Worm (Caenorhabditis elegans) whole organism, L4 larva: ENCODE measurements around the gene atp-2.

Experiments
- D1046.2 ChIP-seq: fragments of 200-800 bp; sonication (Bioruptor generic); IDR thresholded peaks from 2 replicates; pipeline ENCODE4 v1.3.6; 2022; ENCODE audit warnings: missing genetic modification characterization, missing compliant biosample characterization
- F26F4.8 ChIP-seq: fragments of 200-800 bp; sonication (Bioruptor generic); conservative IDR thresholded peaks from 2 replicates; pipeline ENCODE4 v1.3.6; 2022; ENCODE audit warnings: missing genetic modification characterization, missing compliant biosample characterization
- F44E2.7 ChIP-seq: fragments of 200-800 bp; sonication (Bioruptor generic); IDR thresholded peaks from 2 replicates; pipeline ENCODE4 v2.1.2; 2022; ENCODE audit warnings: missing genetic modification characterization, missing compliant biosample characterization
- Y48G9A.11 ChIP-seq: fragments of 200-800 bp; sonication (Bioruptor generic); IDR thresholded peaks from 2 replicates; pipeline ENCODE4 v1.3.6; 2022; ENCODE audit warnings: missing genetic modification reagents, missing genetic modification characterization, missing compliant biosample characterization
- Y5F2A.4 ChIP-seq: fragments of 200-800 bp; sonication (Bioruptor generic); optimal IDR thresholded peaks from 2 replicates; lab custom pipeline; 2018; ENCODE audit warnings: mild to moderate bottlenecking, missing genetic modification characterization, missing compliant biosample characterization
- Y75B8A.6 ChIP-seq: fragments of 200-800 bp; sonication (Bioruptor generic); IDR thresholded peaks from 2 replicates; pipeline ENCODE4 v1.3.6; 2022; ENCODE audit warnings: missing genetic modification reagents, missing genetic modification characterization, missing compliant biosample characterization
- aha-1 ChIP-seq: fragments of 150-350 bp; peaks from one replicate; lab custom pipeline; 2014; ENCODE audit warnings: missing biosample characterization, missing genetic modification characterization
- aly-2 ChIP-seq: sonication (generic microtip); optimal IDR thresholded peaks from 2 replicates; lab custom pipeline; 2018; ENCODE audit warnings: missing biosample characterization, missing genetic modification characterization
- arid-1 ChIP-seq: fragments of 200-800 bp; sonication (Bioruptor generic); conservative IDR thresholded peaks from 2 replicates; pipeline ENCODE4 v1.3.6; 2022; ENCODE audit warnings: missing genetic modification reagents, missing genetic modification characterization, missing compliant biosample characterization
- ceh-28 ChIP-seq: fragments of 150-350 bp; optimal IDR thresholded peaks from 2 replicates; lab custom pipeline; 2014; ENCODE audit warnings: missing biosample characterization, missing genetic modification reagents, missing genetic modification characterization
- ceh-32 ChIP-seq: sonication (generic microtip); optimal IDR thresholded peaks from 2 replicates; lab custom pipeline; 2016; ENCODE audit warnings: mild to moderate bottlenecking, missing genetic modification characterization, missing compliant biosample characterization; ENCODE audit not compliant: poor library complexity
- ceh-82 ChIP-seq: sonication (generic microtip); optimal IDR thresholded peaks from 2 replicates; lab custom pipeline; 2017; ENCODE audit warnings: missing biosample characterization, missing genetic modification characterization
- cey-2 ChIP-seq: sonication (generic microtip); optimal IDR thresholded peaks from 3 replicates; lab custom pipeline; 2017; ENCODE audit warnings: missing genetic modification characterization, mild to moderate bottlenecking, missing compliant biosample characterization, antibody characterized with exemption, borderline replicate concordance; ENCODE audit not compliant: insufficient read depth
- daf-16 ChIP-seq, 3 experiments: sonication (generic microtip); optimal IDR thresholded peaks; 2 replicates each; lab custom pipeline; 2016 to 2017; ENCODE audit warnings: missing genetic modification characterization in 3 of 3, missing genetic modification reagents in 3 of 3, mild to moderate bottlenecking in 2 of 3, missing compliant biosample characterization in 2 of 3, missing biosample characterization in 1 of 3, moderate library complexity in 1 of 3
- daf-19 ChIP-seq: fragments of 200-800 bp; sonication (Bioruptor generic); conservative IDR thresholded peaks from 2 replicates; pipeline ENCODE4 v1.3.6; 2022; ENCODE audit warnings: missing genetic modification characterization, missing compliant biosample characterization
- daf-8 ChIP-seq: fragments of 200-800 bp; sonication (Bioruptor generic); IDR thresholded peaks from 2 replicates; pipeline ENCODE4 v1.3.6; 2022; ENCODE audit warnings: missing genetic modification characterization, missing compliant biosample characterization
- dmd-8 ChIP-seq: fragments of 200-800 bp; sonication (Bioruptor generic); IDR thresholded peaks from 2 replicates; pipeline ENCODE4 v1.3.6; 2022; ENCODE audit warnings: missing genetic modification characterization, missing compliant biosample characterization
- dmd-9 ChIP-seq: fragments of 200-800 bp; sonication (Bioruptor generic); IDR thresholded peaks from 2 replicates; pipeline ENCODE4 v1.3.6; 2022; ENCODE audit warnings: missing genetic modification reagents, missing genetic modification characterization, missing compliant biosample characterization
- dpl-1 ChIP-seq: fragments of 150-350 bp; optimal IDR thresholded peaks from 2 replicates; lab custom pipeline; 2014; ENCODE audit warnings: missing biosample characterization, missing genetic modification reagents, missing genetic modification characterization
- duxl-1 ChIP-seq: sonication (generic microtip); optimal IDR thresholded peaks from 2 replicates; lab custom pipeline; 2016; ENCODE audit warnings: mild to moderate bottlenecking, missing genetic modification characterization, moderate library complexity, missing compliant biosample characterization; ENCODE audit not compliant: poor library complexity
- dve-1 ChIP-seq: sonication (generic microtip); optimal IDR thresholded peaks from 2 replicates; lab custom pipeline; 2017; ENCODE audit warnings: antibody characterized with exemption, mild to moderate bottlenecking, missing genetic modification characterization, missing compliant biosample characterization; ENCODE audit not compliant: insufficient read depth
- fos-1 ChIP-seq: fragments of 150-350 bp; optimal IDR thresholded peaks from 2 replicates; lab custom pipeline; 2014; ENCODE audit warnings: missing biosample characterization, missing genetic modification characterization
- hlh-30 ChIP-seq: sonication (generic microtip); optimal IDR thresholded peaks from 2 replicates; lab custom pipeline; 2017; ENCODE audit warnings: antibody characterized with exemption, mild to moderate bottlenecking, missing genetic modification characterization, missing compliant biosample characterization; ENCODE audit not compliant: insufficient read depth
- jun-1 ChIP-seq: fragments of 150-350 bp; optimal IDR thresholded peaks from 2 replicates; lab custom pipeline; 2014; ENCODE audit warnings: missing biosample characterization, missing genetic modification reagents, missing genetic modification characterization
- lim-7 ChIP-seq: fragments of 200-800 bp; sonication (Bioruptor generic); IDR thresholded peaks from 2 replicates; pipeline ENCODE4 v1.3.6; 2022; ENCODE audit warnings: missing genetic modification characterization, missing compliant biosample characterization
- lin-1 ChIP-seq: fragments of 200-800 bp; sonication (Bioruptor generic); IDR thresholded peaks from 2 replicates; pipeline ENCODE4 v1.3.6; 2022; ENCODE audit warnings: missing genetic modification reagents, missing genetic modification characterization, missing compliant biosample characterization
- lir-3 ChIP-seq: sonication (generic microtip); optimal IDR thresholded peaks from 2 replicates; lab custom pipeline; 2016; ENCODE audit warnings: mild to moderate bottlenecking, missing genetic modification characterization, missing compliant biosample characterization
- madf-5 ChIP-seq, 2 experiments: fragments of 200-800 bp; sonication (Bioruptor generic); IDR thresholded peaks; 2 replicates each; pipeline ENCODE4 v1.3.6; 2022; ENCODE audit warnings: missing compliant biosample characterization in 2 of 2, missing genetic modification characterization in 2 of 2
- mxl-2 ChIP-seq: fragments of 200-800 bp; sonication (Bioruptor generic); conservative IDR thresholded peaks from 2 replicates; pipeline ENCODE4 v1.3.6; 2022; ENCODE audit warnings: missing genetic modification reagents, missing genetic modification characterization, missing compliant biosample characterization
- nhr-10 ChIP-seq: fragments of 150-350 bp; optimal IDR thresholded peaks from 2 replicates; lab custom pipeline; 2014; ENCODE audit warnings: missing biosample characterization, missing genetic modification characterization
- nhr-102 ChIP-seq: sonication (generic microtip); optimal IDR thresholded peaks from 2 replicates; lab custom pipeline; 2016; ENCODE audit warnings: mild to moderate bottlenecking, missing genetic modification characterization, moderate library complexity, missing compliant biosample characterization
- nhr-237 ChIP-seq: sonication (generic microtip); optimal IDR thresholded peaks from 2 replicates; lab custom pipeline; 2017; ENCODE audit warnings: missing biosample characterization, missing genetic modification characterization
- nhr-28 ChIP-seq: fragments of 150-350 bp; optimal IDR thresholded peaks from 2 replicates; lab custom pipeline; 2014; ENCODE audit warnings: missing biosample characterization, missing genetic modification characterization
- nhr-42 ChIP-seq: fragments of 200-800 bp; sonication (Bioruptor generic); IDR thresholded peaks from 2 replicates; pipeline ENCODE4 v1.3.6; 2022; ENCODE audit warnings: missing genetic modification characterization, missing compliant biosample characterization
- nhr-77 ChIP-seq: fragments of 150-350 bp; optimal IDR thresholded peaks from 2 replicates; lab custom pipeline; 2014; ENCODE audit warnings: missing biosample characterization, missing genetic modification characterization
- php-3 ChIP-seq: fragments of 200-800 bp; sonication (Bioruptor generic); IDR thresholded peaks from 2 replicates; pipeline ENCODE4 v1.3.6; 2022; ENCODE audit warnings: missing genetic modification reagents, missing genetic modification characterization, missing compliant biosample characterization
- pqm-1 ChIP-seq: sonication (generic microtip); optimal IDR thresholded peaks from 2 replicates; lab custom pipeline; 2017; ENCODE audit warnings: missing biosample characterization, missing genetic modification characterization
- skn-1 ChIP-seq: fragments of 150-350 bp; optimal IDR thresholded peaks from 2 replicates; lab custom pipeline; 2014; ENCODE audit warnings: missing biosample characterization, missing genetic modification characterization
- spr-1 ChIP-seq: sonication (generic microtip); optimal IDR thresholded peaks from 2 replicates; lab custom pipeline; 2016; ENCODE audit warnings: mild to moderate bottlenecking, missing genetic modification characterization, missing compliant biosample characterization
- spr-3 ChIP-seq: fragments of 200-800 bp; sonication (Bioruptor generic); optimal IDR thresholded peaks from 2 replicates; lab custom pipeline; 2018; ENCODE audit warnings: mild to moderate bottlenecking, missing genetic modification characterization, missing compliant biosample characterization
- unc-39 ChIP-seq: sonication (generic microtip); optimal IDR thresholded peaks from 2 replicates; lab custom pipeline; 2017; ENCODE audit warnings: missing biosample characterization, missing genetic modification characterization
- unc-62 ChIP-seq, 3 experiments: fragments of 150-350 bp in 1 of 3; sonication (generic microtip); optimal IDR thresholded peaks in 2 of 3; peaks in 1 of 3; 1 replicate in 1 of 3; 2 replicates in 2 of 3; lab custom pipeline; 2014 to 2017; ENCODE audit warnings: missing biosample characterization in 3 of 3, missing genetic modification characterization in 3 of 3, missing genetic modification reagents in 3 of 3, missing genotype in 1 of 3
- zag-1 ChIP-seq: fragments of 150-350 bp; optimal IDR thresholded peaks from 2 replicates; lab custom pipeline; 2014; ENCODE audit warnings: missing biosample characterization, missing genetic modification characterization
- zfp-3 ChIP-seq: fragments of 200-800 bp; sonication (Bioruptor generic); conservative IDR thresholded peaks from 2 replicates; pipeline ENCODE4 v1.3.6; 2022; ENCODE audit warnings: missing genetic modification reagents, missing genetic modification characterization, missing compliant biosample characterization
- zip-11 ChIP-seq: fragments of 200-800 bp; sonication (Bioruptor generic); IDR thresholded peaks from 2 replicates; pipeline ENCODE4 v1.3.6; 2022; ENCODE audit warnings: missing genetic modification characterization, missing compliant biosample characterization
- zip-2 ChIP-seq: fragments of 150-350 bp; optimal IDR thresholded peaks from 2 replicates; lab custom pipeline; 2014; ENCODE audit warnings: missing biosample characterization, missing genetic modification characterization
- ztf-7 ChIP-seq: fragments of 150-350 bp; optimal IDR thresholded peaks from 2 replicates; lab custom pipeline; 2014; ENCODE audit warnings: missing biosample characterization, missing genetic modification characterization

Gene atp-2

DNA sequence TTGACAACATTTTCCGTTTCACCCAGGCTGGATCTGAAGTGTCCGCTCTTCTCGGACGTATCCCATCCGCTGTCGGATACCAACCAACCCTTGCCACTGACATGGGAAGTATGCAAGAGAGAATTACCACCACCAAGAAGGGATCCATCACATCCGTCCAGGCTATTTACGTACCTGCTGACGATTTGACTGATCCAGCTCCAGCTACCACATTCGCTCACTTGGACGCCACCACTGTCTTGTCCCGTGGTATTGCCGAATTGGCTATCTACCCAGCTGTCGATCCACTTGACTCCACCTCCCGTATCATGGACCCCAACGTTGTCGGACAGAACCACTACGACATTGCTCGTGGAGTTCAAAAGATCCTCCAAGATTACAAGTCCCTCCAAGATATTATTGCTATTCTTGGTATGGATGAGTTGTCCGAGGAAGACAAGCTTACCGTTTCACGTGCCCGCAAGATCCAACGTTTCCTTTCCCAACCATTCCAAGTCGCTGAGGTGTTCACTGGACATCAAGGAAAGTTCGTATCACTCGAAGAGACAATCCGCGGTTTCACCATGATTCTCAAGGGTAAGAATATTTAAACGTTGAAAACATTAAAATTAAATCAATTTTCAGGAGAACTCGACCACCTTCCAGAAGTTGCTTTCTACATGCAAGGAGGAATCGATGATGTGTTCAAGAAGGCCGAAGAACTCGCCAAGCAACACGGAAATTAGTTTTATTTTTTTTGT is 1.5 kb downstream of the atp-2 start:
- TF ChIP-seq dpl-1 (GFP tag; lab: Kevin White, UChicago) = no peak
- TF ChIP-seq lim-7 (GFP tag; lab: Robert Waterston, UW) = no peak
- no peak for TF ChIP-seq daf-8 (GFP tag; lab: Robert Waterston, UW)
- TF ChIP-seq aly-2 = peak; percentile 75
- TF ChIP-seq aha-1 (tag; lab: Kevin White, UChicago) = peak; percentile 82
- no peak for TF ChIP-seq Y5F2A.4 (GFP tag; lab: Kevin White, UChicago)
- TF ChIP-seq D1046.2 (GFP tag; lab: Robert Waterston, UW) = 0 out of 2 replicates have a peak, but pooled peaks have one; percentile 20
- no peak for TF ChIP-seq zip-11 (GFP tag; lab: Robert Waterston, UW)
- no peak for TF ChIP-seq fos-1 (tag; lab: Kevin White, UChicago)
- no peak for TF ChIP-seq cey-2 (tag; lab: Kevin White, UChicago)
- TF ChIP-seq ceh-32 (tag; lab: Kevin White, UChicago) = no peak
- no peak for TF ChIP-seq ceh-82
- no peak for TF ChIP-seq duxl-1 (tag; lab: Kevin White, UChicago)

DNA sequence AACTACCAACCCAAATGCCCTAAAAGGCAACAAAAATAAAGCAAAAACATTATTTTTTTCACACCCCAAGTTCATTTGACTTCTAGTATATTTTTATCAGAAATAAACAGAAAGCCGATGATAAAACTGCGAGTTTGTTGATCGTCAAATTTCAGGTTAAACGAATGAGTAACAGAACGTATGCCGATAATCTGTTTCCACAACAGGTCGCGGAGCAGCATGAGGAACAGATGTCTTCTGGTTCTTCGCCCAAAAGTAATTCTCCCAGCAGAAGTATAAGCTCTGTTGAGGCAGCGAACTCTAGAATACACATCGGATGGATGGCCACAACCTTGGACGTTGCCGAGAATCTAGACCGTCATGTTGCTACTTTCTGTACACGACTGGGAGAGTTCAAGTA is 2.2 kb downstream of the atp-2 start, which contains the start of gene prmt-5:
Gene prmt-5 (plus strand): TSS at position 141 of the 400 bp plus-strand sequence.
- peak; percentile 60; the same call in 1 of the 2 replicates for TF ChIP-seq D1046.2 (GFP tag; lab: Robert Waterston, UW)
- no peak for TF ChIP-seq dmd-9 (GFP tag; lab: Robert Waterston, UW)
- TF ChIP-seq daf-8 (GFP tag; lab: Robert Waterston, UW) = no peak
- no peak for TF ChIP-seq zip-2 (tag; lab: Kevin White, UChicago)
- TF ChIP-seq F26F4.8 (GFP tag; lab: Robert Waterston, UW) = no peak
- no peak for TF ChIP-seq unc-39
- TF ChIP-seq php-3 (GFP tag; lab: Robert Waterston, UW) = no peak
- TF ChIP-seq nhr-102 = peak; percentile 74
- no peak for TF ChIP-seq unc-62 (GFP tag; optimal IDR thresholded peaks at IDR 0.05 in 1 of 2; lab: Kevin White, UChicago)
- no peak for TF ChIP-seq unc-62 (tag; optimal IDR thresholded peaks at IDR 0.05; lab: Kevin White, UChicago)
- TF ChIP-seq mxl-2 (GFP tag; lab: Robert Waterston, UW) = no peak
- 0 out of 2 replicates have a peak, but pooled peaks have one; percentile 73 for TF ChIP-seq lin-1 (GFP tag; lab: Robert Waterston, UW)
- no peak for TF ChIP-seq dmd-8 (GFP tag; lab: Robert Waterston, UW)
- TF ChIP-seq arid-1 (GFP tag; lab: Robert Waterston, UW) = peak; percentile 85
- peak; percentile 59 for TF ChIP-seq spr-3
- no peak for TF ChIP-seq lir-3 (tag; lab: Kevin White, UChicago)
- TF ChIP-seq F44E2.7 = 0 out of 2 replicates have a peak, but pooled peaks have one; percentile 4
- peak; percentile 45 for TF ChIP-seq spr-1 (tag; lab: Kevin White, UChicago)
- TF ChIP-seq daf-16 (GFP tag; optimal IDR thresholded peaks at IDR 0.05; lab: Kevin White, UChicago) = peak; percentile 25 to 57
- peak; percentile 55 for TF ChIP-seq daf-16 (tag; optimal IDR thresholded peaks at IDR 0.05; lab: Kevin White, UChicago)
- peak; percentile 61 for TF ChIP-seq dve-1 (tag; lab: Kevin White, UChicago)
- TF ChIP-seq skn-1 (tag; lab: Kevin White, UChicago) = no peak
- TF ChIP-seq pqm-1 = no peak
- no peak for TF ChIP-seq zip-11 (GFP tag; lab: Robert Waterston, UW)
- 0 out of 4 replicates have a peak, but pooled peaks of 1 of the 2 experiments have one; percentile 4 for TF ChIP-seq madf-5 (GFP tag; IDR thresholded peaks at IDR 0.05; lab: Robert Waterston, UW)
- TF ChIP-seq ceh-28 (tag; lab: Kevin White, UChicago) = no peak
- TF ChIP-seq aly-2 = no peak
- peak; percentile 77 for TF ChIP-seq Y75B8A.6 (GFP tag; lab: Robert Waterston, UW)
- TF ChIP-seq zfp-3 (GFP tag; lab: Robert Waterston, UW) = peak; percentile 88
- no peak for TF ChIP-seq ceh-82
- TF ChIP-seq nhr-42 (GFP tag; lab: Robert Waterston, UW) = peak; percentile 65; the same call in 1 of the 2 replicates
- peak; percentile 38 for TF ChIP-seq nhr-77 (tag; lab: Kevin White, UChicago)
- TF ChIP-seq nhr-10 (tag; lab: Kevin White, UChicago) = peak; percentile 44
- no peak for TF ChIP-seq ztf-7 (tag; lab: Kevin White, UChicago)
- no peak for TF ChIP-seq jun-1
- TF ChIP-seq nhr-28 = peak; percentile 2
- no peak for TF ChIP-seq zag-1
- TF ChIP-seq hlh-30 (tag; lab: Kevin White, UChicago) = no peak
- TF ChIP-seq nhr-237 (tag; lab: Kevin White, UChicago) = no peak
- TF ChIP-seq daf-19 (GFP tag; lab: Robert Waterston, UW) = no peak
- peak; percentile 34; the same call in 1 of the 2 replicates for TF ChIP-seq Y48G9A.11 (GFP tag; lab: Robert Waterston, UW)
